Fruit fly (Drosophila melanogaster) whole organism, embryonic: ENCODE results near the gene NaPi-III.

ENCODE experiments used
- Aef1 ChIP-seq: fragments of 200-800 bp; sonication (Bioruptor generic); IDR thresholded peaks from 3 replicates; pipeline ENCODE4 v1.3.6; 2022; ENCODE audit warnings: missing biosample characterization, missing genetic modification characterization
- B-H2 ChIP-seq: fragments of 200-800 bp; sonication (Bioruptor generic); optimal IDR thresholded peaks from 2 replicates; lab custom pipeline; 2018; ENCODE audit warnings: missing biosample characterization, mild to moderate bottlenecking, missing genetic modification characterization
- Bgb ChIP-seq: fragments of 200-800 bp; sonication (Bioruptor generic); IDR thresholded peaks from 2 replicates; pipeline ENCODE4 v1.3.6; 2022; ENCODE audit warnings: missing biosample characterization, missing genetic modification characterization; ENCODE audit not compliant: partially characterized antibody
- Blimp-1 ChIP-seq: fragments of 200-800 bp; sonication (Bioruptor generic); optimal IDR thresholded peaks from 3 replicates; lab custom pipeline; 2018; ENCODE audit warnings: missing biosample characterization, missing genetic modification characterization, mild to moderate bottlenecking, moderate library complexity, missing genetic modification reagents
- CG10366 ChIP-seq: fragments of 200-800 bp; sonication (Bioruptor generic); IDR thresholded peaks from 2 replicates; pipeline ENCODE4 v1.3.6; 2022; ENCODE audit warnings: missing biosample characterization, missing genetic modification characterization
- CG11560 ChIP-seq: fragments of 200-800 bp; sonication (Bioruptor generic); IDR thresholded peaks from 3 replicates; pipeline ENCODE4 v1.3.6; 2022; ENCODE audit warnings: missing biosample characterization, missing genetic modification characterization
- CG11696 ChIP-seq: fragments of 200-800 bp; sonication (Bioruptor generic); IDR thresholded peaks from 2 replicates; pipeline ENCODE4 v1.3.6; 2022; ENCODE audit warnings: missing biosample characterization, missing genetic modification characterization
- CG12155 ChIP-seq: fragments of 200-800 bp; sonication (Bioruptor generic); optimal IDR thresholded peaks from 3 replicates; lab custom pipeline; 2016; ENCODE audit warnings: missing biosample characterization, missing genetic modification characterization
- CG12769 ChIP-seq: fragments of 200-800 bp; sonication (Bioruptor generic); optimal IDR thresholded peaks from 2 replicates; lab custom pipeline; 2019; ENCODE audit warnings: missing biosample characterization, mild to moderate bottlenecking, missing genetic modification characterization, moderate library complexity
- CG14667 ChIP-seq: fragments of 200-800 bp; sonication (Bioruptor generic); IDR thresholded peaks from 2 replicates; pipeline ENCODE4 v1.3.6; 2022; ENCODE audit warnings: missing biosample characterization, missing genetic modification characterization
- CG14965 ChIP-seq: fragments of 200-800 bp; sonication (Bioruptor generic); optimal IDR thresholded peaks from 2 replicates; lab custom pipeline; 2016; ENCODE audit warnings: missing biosample characterization, missing genetic modification characterization, borderline replicate concordance
- CG16779 ChIP-seq: fragments of 200-800 bp; sonication (Bioruptor generic); IDR thresholded peaks from 2 replicates; pipeline ENCODE4 v1.3.6; 2022; ENCODE audit warnings: missing biosample characterization, missing genetic modification characterization
- CG16863 ChIP-seq: fragments of 200-800 bp; sonication (Bioruptor generic); optimal IDR thresholded peaks from 3 replicates; lab custom pipeline; 2016; ENCODE audit warnings: missing biosample characterization, missing genetic modification characterization
- CG17359 ChIP-seq: fragments of 200-800 bp; sonication (Bioruptor generic); optimal IDR thresholded peaks from 3 replicates; lab custom pipeline; 2018; ENCODE audit warnings: missing biosample characterization, mild to moderate bottlenecking, missing genetic modification characterization, moderate library complexity
- CG17385 ChIP-seq: fragments of 200-800 bp; sonication (Bioruptor generic); optimal IDR thresholded peaks from 3 replicates; lab custom pipeline; 2018; ENCODE audit warnings: missing biosample characterization, mild to moderate bottlenecking, missing genetic modification characterization
- CG18262 ChIP-seq: fragments of 200-800 bp; optimal IDR thresholded peaks from 3 replicates; lab custom pipeline; 2019; ENCODE audit warnings: missing biosample characterization, mild to moderate bottlenecking, missing genetic modification characterization, moderate library complexity
- CG2120 ChIP-seq: fragments of 200-800 bp; sonication (Bioruptor generic); optimal IDR thresholded peaks from 3 replicates; lab custom pipeline; 2016; ENCODE audit warnings: missing biosample characterization, missing genetic modification characterization
- CG31441 ChIP-seq: fragments of 200-800 bp; sonication (Bioruptor generic); IDR thresholded peaks from 2 replicates; pipeline ENCODE4 v1.3.6; 2022; ENCODE audit warnings: missing biosample characterization, missing genetic modification characterization
- CG3281 ChIP-seq: fragments of 200-800 bp; sonication (Bioruptor generic); optimal IDR thresholded peaks from 3 replicates; lab custom pipeline; 2017; ENCODE audit warnings: missing biosample characterization, mild to moderate bottlenecking, missing genetic modification characterization
- CG3847 ChIP-seq: fragments of 200-800 bp; sonication (Bioruptor generic); IDR thresholded peaks from 2 replicates; pipeline ENCODE4 v1.3.6; 2022; ENCODE audit warnings: missing biosample characterization, missing genetic modification characterization
- CG7839 ChIP-seq: fragments of 200-800 bp; sonication (Bioruptor generic); optimal IDR thresholded peaks from 3 replicates; lab custom pipeline; 2018; ENCODE audit warnings: missing biosample characterization, mild to moderate bottlenecking, missing genetic modification characterization, moderate library complexity
- HLH3B ChIP-seq: fragments of 200-800 bp; sonication (Bioruptor generic); IDR thresholded peaks from 2 replicates; pipeline ENCODE4 v1.3.6; 2022; ENCODE audit warnings: missing biosample characterization, missing genetic modification characterization
- Hr78 ChIP-seq, 2 experiments: fragments of 200-800 bp in 1 of 2; fragments of >200 bp in 1 of 2; sonication (Bioruptor generic) in 1 of 2; optimal IDR thresholded peaks; 2 replicates each; lab custom pipeline; 2017 to 2019; ENCODE audit warnings: missing biosample characterization in 2 of 2, missing genetic modification characterization in 2 of 2, mild to moderate bottlenecking in 1 of 2, moderate library complexity in 1 of 2
- Mad ChIP-seq: fragments of 200-800 bp; sonication (Bioruptor generic); optimal IDR thresholded peaks from 2 replicates; lab custom pipeline; 2016; ENCODE audit warnings: missing biosample characterization, missing genetic modification characterization
- Myb ChIP-seq: fragments of 200-800 bp; sonication (Bioruptor generic); optimal IDR thresholded peaks from 2 replicates; lab custom pipeline; 2016; ENCODE audit warnings: missing biosample characterization, missing genetic modification characterization
- NC2β ChIP-seq: fragments of 200-800 bp; sonication (Bioruptor generic); optimal IDR thresholded peaks from 2 replicates; lab custom pipeline; 2016; ENCODE audit warnings: missing biosample characterization, missing genetic modification characterization
- Oli ChIP-seq: fragments of 200-800 bp; sonication (Bioruptor generic); optimal IDR thresholded peaks from 2 replicates; lab custom pipeline; 2018; ENCODE audit warnings: missing biosample characterization, mild to moderate bottlenecking, missing genetic modification characterization, moderate library complexity
- Pdp1 ChIP-seq, 2 experiments: fragments of 200-800 bp; sonication (Bioruptor generic); optimal IDR thresholded peaks; 3 replicates each; lab custom pipeline; 2016; ENCODE audit warnings: missing biosample characterization in 2 of 2, missing genetic modification characterization in 2 of 2, mild to moderate bottlenecking in 1 of 2, moderate library complexity in 1 of 2
- Sox100B ChIP-seq: fragments of 200-800 bp; sonication (Bioruptor generic); optimal IDR thresholded peaks from 3 replicates; lab custom pipeline; 2018; ENCODE audit warnings: missing biosample characterization, mild to moderate bottlenecking, missing genetic modification characterization
- Taf1 ChIP-seq: fragments of 200-800 bp; sonication (Bioruptor generic); IDR thresholded peaks from 2 replicates; pipeline ENCODE4 v1.3.6; 2022; ENCODE audit warnings: missing biosample characterization, missing genetic modification characterization
- Tbp ChIP-seq: fragments of >200 bp; optimal IDR thresholded peaks from 2 replicates; lab custom pipeline; 2018; ENCODE audit warnings: missing biosample characterization, missing genetic modification characterization
- amos ChIP-seq: fragments of 200-800 bp; sonication (Bioruptor generic); IDR thresholded peaks from 2 replicates; pipeline ENCODE4 v1.3.6; 2022; ENCODE audit warnings: missing biosample characterization, missing genetic modification characterization; ENCODE audit not compliant: partially characterized antibody
- bcd ChIP-seq: fragments of 200-800 bp; sonication (Bioruptor generic); optimal IDR thresholded peaks from 2 replicates; lab custom pipeline; 2017; ENCODE audit warnings: missing biosample characterization, mild to moderate bottlenecking, missing genetic modification characterization
- chinmo ChIP-seq: fragments of 200-800 bp; sonication (Bioruptor generic); IDR thresholded peaks from 4 replicates; pipeline ENCODE4 v1.3.6; 2022; ENCODE audit warnings: missing biosample characterization, missing genetic modification characterization; ENCODE audit not compliant: partially characterized antibody
- dmrt99B ChIP-seq: fragments of 200-800 bp; sonication (Bioruptor generic); optimal IDR thresholded peaks from 2 replicates; lab custom pipeline; 2018; ENCODE audit warnings: missing biosample characterization, mild to moderate bottlenecking, missing genetic modification characterization, moderate library complexity
- exex ChIP-seq: fragments of 200-800 bp; sonication (Bioruptor generic); optimal IDR thresholded peaks from 4 replicates; lab custom pipeline; 2018; ENCODE audit warnings: missing biosample characterization, mild to moderate bottlenecking, missing genetic modification characterization, moderate library complexity
- gro ChIP-seq: fragments of 200-800 bp; sonication (Bioruptor generic); optimal IDR thresholded peaks from 2 replicates; lab custom pipeline; 2016; ENCODE audit warnings: missing biosample characterization, missing genetic modification characterization
- ham ChIP-seq: fragments of 200-800 bp; sonication (Bioruptor generic); IDR thresholded peaks from 2 replicates; pipeline ENCODE4 v1.3.6; 2022; ENCODE audit warnings: missing biosample characterization, missing genetic modification characterization
- lab ChIP-seq: fragments of 200-800 bp; sonication (Bioruptor generic); optimal IDR thresholded peaks from 3 replicates; lab custom pipeline; 2017; ENCODE audit warnings: missing biosample characterization, missing genetic modification characterization, mild to moderate bottlenecking, moderate library complexity, missing genetic modification reagents
- lmd ChIP-seq: fragments of 200-800 bp; sonication (Bioruptor generic); IDR thresholded peaks from 2 replicates; pipeline ENCODE4 v1.3.6; 2022; ENCODE audit warnings: missing biosample characterization, missing genetic modification characterization
- luna ChIP-seq: fragments of 200-800 bp; sonication (Bioruptor generic); optimal IDR thresholded peaks from 2 replicates; lab custom pipeline; 2016; ENCODE audit warnings: missing biosample characterization, missing genetic modification characterization
- nmo ChIP-seq: fragments of 200-800 bp; sonication (Bioruptor generic); optimal IDR thresholded peaks from 2 replicates; lab custom pipeline; 2018; ENCODE audit warnings: missing biosample characterization, mild to moderate bottlenecking, missing genetic modification characterization, moderate library complexity
- sd ChIP-seq: fragments of 200-800 bp; sonication (Bioruptor generic); optimal IDR thresholded peaks from 3 replicates; lab custom pipeline; 2018; ENCODE audit warnings: missing biosample characterization, mild to moderate bottlenecking, missing genetic modification characterization, moderate library complexity
- so ChIP-seq: fragments of 200-800 bp; sonication (Bioruptor generic); IDR thresholded peaks from 3 replicates; pipeline ENCODE4 v1.3.6; 2022; ENCODE audit warnings: missing biosample characterization, missing genetic modification characterization
- tio ChIP-seq: fragments of 200-800 bp; sonication (Bioruptor generic); optimal IDR thresholded peaks from 2 replicates; lab custom pipeline; 2017; ENCODE audit warnings: missing biosample characterization, missing genetic modification characterization, inconsistent platforms
- usp ChIP-seq: fragments of >200 bp; optimal IDR thresholded peaks from 2 replicates; lab custom pipeline; 2017; ENCODE audit warnings: missing biosample characterization, missing genetic modification characterization

NaPi-III gene

dm6 chr3L:11124439-11124838, 1.3 kb downstream of the NaPi-III start (continued):
- TF ChIP-seq HLH3B (GFP tag; lab: Robert Waterston, UW) = 0 out of 2 replicates have a peak, but pooled peaks have one; percentile 21
- peak; percentile 15 for TF ChIP-seq CG17385
- peak in 1 of 2 experiments; percentile 2 for TF ChIP-seq Pdp1 (GFP tag; optimal IDR thresholded peaks at IDR 0.05; lab: Kevin White, UChicago)
- no peak for TF ChIP-seq CG11696 (GFP tag; lab: Robert Waterston, UW)
- peak; percentile 17 for TF ChIP-seq CG7839
- no peak for TF ChIP-seq Aef1 (GFP tag; lab: Robert Waterston, UW)
- TF ChIP-seq dmrt99B (tag; lab: Kevin White, UChicago) = peak; percentile 29
- TF ChIP-seq CG10366 (GFP tag; lab: Robert Waterston, UW) = no peak
- TF ChIP-seq CG31441 (GFP tag; lab: Robert Waterston, UW) = peak; percentile 32; the same call in 1 of the 2 replicates
- TF ChIP-seq CG12155 = no peak
- no peak for TF ChIP-seq NC2β (GFP tag; lab: Kevin White, UChicago)
- TF ChIP-seq B-H2 (GFP tag; lab: Kevin White, UChicago) = no peak
- TF ChIP-seq Sox100B (GFP tag; lab: Kevin White, UChicago) = peak; percentile 10
- TF ChIP-seq exex (tag; lab: Kevin White, UChicago) = no peak
- 0 out of 2 replicates have a peak, but pooled peaks have one; percentile 13 for TF ChIP-seq lmd (GFP tag; lab: Robert Waterston, UW)

- TF ChIP-seq Bgb (GFP tag; lab: Robert Waterston, UW) = 0 out of 2 replicates have a peak, but pooled peaks have one; percentile 11
- peak; percentile 71; the same call in 2 of the 3 replicates for TF ChIP-seq so (GFP tag; lab: Robert Waterston, UW)
- peak in 1 of 2 experiments; percentile 11 for TF ChIP-seq Pdp1 (GFP tag; optimal IDR thresholded peaks at IDR 0.05; lab: Kevin White, UChicago)
- TF ChIP-seq CG18262 (tag; lab: Kevin White, UChicago) = no peak
- TF ChIP-seq amos (GFP tag; lab: Robert Waterston, UW) = no peak
- no peak for TF ChIP-seq luna (GFP tag; lab: Kevin White, UChicago)
- TF ChIP-seq CG14667 = no peak
- no peak for TF ChIP-seq Oli (tag; lab: Kevin White, UChicago)
- TF ChIP-seq Tbp (GFP tag; lab: Kevin White, UChicago) = no peak
- TF ChIP-seq Mad = no peak
- TF ChIP-seq CG16779 (GFP tag; lab: Robert Waterston, UW) = no peak
- no peak for TF ChIP-seq CG3847 (GFP tag; lab: Robert Waterston, UW)
- peak in 1 of 2 experiments; percentile 20 for TF ChIP-seq Hr78 (GFP tag; optimal IDR thresholded peaks at IDR 0.05; lab: Kevin White, UChicago)
- TF ChIP-seq sd = peak; percentile 57
- no peak for TF ChIP-seq CG17359 (tag; lab: Kevin White, UChicago)
- peak; percentile 43 for TF ChIP-seq CG12769 (tag; lab: Kevin White, UChicago)
- 0 out of 4 replicates have a peak, but pooled peaks have one; percentile 28 for TF ChIP-seq chinmo (GFP tag; lab: Robert Waterston, UW)
- no peak for TF ChIP-seq CG11560 (tag; lab: Robert Waterston, UW)
- TF ChIP-seq, all 482 proteins: peak for 7
Measured at dm6 chr3L:11124841-11125240, 1.7 kb downstream of the NaPi-III start.

DNA sequence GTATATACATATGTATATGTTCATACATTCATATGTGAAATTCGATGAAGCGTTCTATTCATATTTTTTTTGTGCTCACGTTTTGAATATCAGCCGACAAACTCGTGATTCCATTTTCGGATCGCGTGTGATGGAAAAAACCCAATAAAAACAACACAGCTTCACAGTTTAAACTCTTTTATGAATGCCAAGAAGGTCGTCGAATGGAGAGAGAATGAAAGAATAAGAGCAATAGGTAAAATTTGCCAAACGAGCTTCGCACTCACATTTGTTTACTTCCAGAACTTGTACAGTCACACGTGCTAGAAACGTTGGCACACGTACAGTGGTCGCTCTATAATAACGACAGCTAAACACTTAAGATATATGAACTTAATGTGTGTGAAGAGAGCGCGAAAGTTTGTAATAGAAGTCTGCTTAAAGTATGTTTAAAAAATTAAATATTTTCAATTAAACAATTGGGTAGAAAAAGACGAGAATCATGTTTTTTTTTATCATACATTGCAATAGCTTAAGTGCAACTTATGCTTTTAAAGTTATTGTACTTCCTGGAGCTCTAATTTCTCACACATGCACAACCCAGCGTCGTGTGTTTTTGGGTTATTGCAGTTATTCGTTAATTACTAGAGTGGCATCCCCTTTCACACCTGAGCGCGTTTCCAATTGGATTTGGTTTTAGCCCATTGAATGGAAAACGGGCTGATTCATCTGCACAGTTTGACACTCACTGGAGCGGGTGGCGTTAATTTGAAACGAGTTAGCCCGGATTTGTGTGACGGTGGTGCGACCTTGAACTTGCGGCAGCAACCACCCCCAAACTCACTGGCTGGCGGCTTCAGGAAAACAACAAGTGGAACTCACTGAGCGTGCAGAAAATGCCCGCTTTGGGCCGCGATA, 2.7 kb downstream of the NaPi-III start:
- TF ChIP-seq lab (GFP tag; lab: Kevin White, UChicago) = peak; percentile 60
- TF ChIP-seq CG3281 (GFP tag; lab: Kevin White, UChicago) = peak; percentile 50
- no peak for TF ChIP-seq CG16863 (GFP tag; lab: Kevin White, UChicago)
- TF ChIP-seq gro (GFP tag; lab: Kevin White, UChicago) = no peak
- no peak for TF ChIP-seq ham (GFP tag; lab: Robert Waterston, UW)
- peak; percentile 15 for TF ChIP-seq bcd (GFP tag; lab: Kevin White, UChicago)
- TF ChIP-seq tio (GFP tag; lab: Kevin White, UChicago) = no peak
- TF ChIP-seq usp (GFP tag; lab: Kevin White, UChicago) = no peak
- TF ChIP-seq CG2120 (GFP tag; lab: Kevin White, UChicago) = peak; percentile 58
- TF ChIP-seq Blimp-1 = no peak
- TF ChIP-seq Taf1 (GFP tag; lab: Robert Waterston, UW) = 0 out of 2 replicates have a peak, but pooled peaks have one; percentile 20
- TF ChIP-seq CG14965 (GFP tag; lab: Kevin White, UChicago) = no peak
- no peak for TF ChIP-seq Myb (GFP tag; lab: Kevin White, UChicago)
- TF ChIP-seq nmo = peak; percentile 19
